Worm (Caenorhabditis elegans) whole organism, L2 larva: Measurements from ENCODE around the gene C01G6.9.

Experiments used
- C34F6.9 ChIP-seq: fragments of 150-350 bp; optimal IDR thresholded peaks from 2 replicates; lab custom pipeline; 2014; ENCODE audit warnings: missing biosample characterization, missing genetic modification characterization
- F13H6.1 ChIP-seq: sonication (generic microtip); optimal IDR thresholded peaks from 2 replicates; lab custom pipeline; 2016; ENCODE audit warnings: missing genetic modification characterization, missing compliant biosample characterization
- R02D3.7 ChIP-seq: fragments of 150-350 bp; optimal IDR thresholded peaks from 2 replicates; lab custom pipeline; 2014; ENCODE audit warnings: missing biosample characterization, missing genetic modification characterization
- Y55F3AM.14 ChIP-seq: fragments of 200-800 bp; sonication (Bioruptor generic); optimal IDR thresholded peaks from 2 replicates; lab custom pipeline; 2018; ENCODE audit warnings: mild to moderate bottlenecking, missing genetic modification characterization, missing compliant biosample characterization
- ZK546.5 ChIP-seq: sonication (generic microtip); optimal IDR thresholded peaks from 2 replicates; lab custom pipeline; 2017; ENCODE audit warnings: missing biosample characterization, missing genetic modification characterization
- alr-1 ChIP-seq: fragments of 150-350 bp; optimal IDR thresholded peaks from 2 replicates; lab custom pipeline; 2014; ENCODE audit warnings: missing biosample characterization, missing genetic modification characterization
- aly-2 ChIP-seq: fragments of 150-350 bp; optimal IDR thresholded peaks from 2 replicates; lab custom pipeline; 2014; ENCODE audit warnings: missing biosample characterization, missing genetic modification characterization
- ama-1 ChIP-seq: fragments of 150-350 bp; optimal IDR thresholded peaks from 2 replicates; lab custom pipeline; 2018; ENCODE audit warnings: inconsistent platforms
- ceh-16 ChIP-seq: fragments of 150-350 bp; optimal IDR thresholded peaks from 2 replicates; lab custom pipeline; 2014; ENCODE audit warnings: missing biosample characterization, missing genetic modification characterization
- ceh-82 ChIP-seq: fragments of 150-350 bp; optimal IDR thresholded peaks from 2 replicates; lab custom pipeline; 2014; ENCODE audit warnings: missing biosample characterization, missing genetic modification characterization
- crh-2 ChIP-seq: sonication (generic microtip); optimal IDR thresholded peaks from 2 replicates; lab custom pipeline; 2017; ENCODE audit warnings: missing biosample characterization, missing genetic modification characterization
- elt-1 ChIP-seq: fragments of 150-350 bp; optimal IDR thresholded peaks from 2 replicates; lab custom pipeline; 2014; ENCODE audit warnings: missing biosample characterization, missing genetic modification characterization
- elt-3 ChIP-seq: sonication (generic microtip); optimal IDR thresholded peaks from 2 replicates; lab custom pipeline; 2017; ENCODE audit warnings: missing biosample characterization, missing genetic modification characterization
- fos-1 ChIP-seq: fragments of 150-350 bp; optimal IDR thresholded peaks from 2 replicates; lab custom pipeline; 2014; ENCODE audit warnings: missing biosample characterization, missing genetic modification characterization
- gmeb-1 ChIP-seq: fragments of 150-350 bp; optimal IDR thresholded peaks from 2 replicates; lab custom pipeline; 2014; ENCODE audit warnings: missing biosample characterization, missing genetic modification characterization
- lin-11 ChIP-seq: fragments of 150-350 bp; sonication (generic microtip); optimal IDR thresholded peaks from 2 replicates; lab custom pipeline; 2014; ENCODE audit warnings: missing biosample characterization, missing genetic modification characterization, inconsistent platforms, mixed read lengths
- lin-13 ChIP-seq: fragments of 150-350 bp; optimal IDR thresholded peaks from 2 replicates; lab custom pipeline; 2014; ENCODE audit warnings: missing biosample characterization, missing genetic modification reagents, missing genetic modification characterization
- lin-39 ChIP-seq: fragments of 150-350 bp; optimal IDR thresholded peaks from 2 replicates; lab custom pipeline; 2014; ENCODE audit warnings: missing biosample characterization, missing genetic modification reagents, missing genetic modification characterization
- lsy-2 ChIP-seq, 2 experiments: fragments of 150-350 bp in 1 of 2; sonication (generic microtip) in 1 of 2; optimal IDR thresholded peaks; 2 replicates each; lab custom pipeline; 2014 to 2017; ENCODE audit warnings: missing biosample characterization in 2 of 2, missing genetic modification characterization in 2 of 2
- mab-5 ChIP-seq: fragments of 150-350 bp; optimal IDR thresholded peaks from 2 replicates; lab custom pipeline; 2014; ENCODE audit warnings: missing biosample characterization, missing genetic modification characterization
- mbf-1 ChIP-seq: sonication (generic microtip); optimal IDR thresholded peaks from 2 replicates; lab custom pipeline; 2017; ENCODE audit warnings: missing biosample characterization, missing genetic modification characterization
- mdl-1 ChIP-seq, 2 experiments: fragments of 150-350 bp in 1 of 2; sonication (generic microtip) in 1 of 2; optimal IDR thresholded peaks; 2 replicates each; lab custom pipeline; 2017; ENCODE audit warnings: missing biosample characterization in 2 of 2, missing genetic modification characterization in 2 of 2
- nhr-10 ChIP-seq: sonication (generic microtip); optimal IDR thresholded peaks from 2 replicates; lab custom pipeline; 2017; ENCODE audit warnings: missing biosample characterization, missing genetic modification characterization
- nhr-11 ChIP-seq: fragments of 150-350 bp; optimal IDR thresholded peaks from 2 replicates; lab custom pipeline; 2014; ENCODE audit warnings: missing biosample characterization, missing genetic modification characterization
- nhr-12 ChIP-seq: fragments of 150-350 bp; optimal IDR thresholded peaks from 2 replicates; lab custom pipeline; 2014; ENCODE audit warnings: missing biosample characterization, missing genetic modification characterization
- nhr-129 ChIP-seq: fragments of 150-350 bp; optimal IDR thresholded peaks from 2 replicates; lab custom pipeline; 2014; ENCODE audit warnings: missing biosample characterization, missing genetic modification characterization
- nhr-23 ChIP-seq: fragments of 150-350 bp; optimal IDR thresholded peaks from 2 replicates; lab custom pipeline; 2014; ENCODE audit warnings: missing biosample characterization, missing genetic modification reagents, missing genetic modification characterization
- nhr-25 ChIP-seq: fragments of 150-350 bp; sonication (generic microtip); optimal IDR thresholded peaks from 3 replicates; lab custom pipeline; 2014; ENCODE audit warnings: missing biosample characterization, missing genetic modification characterization
- nhr-6 ChIP-seq: fragments of 150-350 bp; optimal IDR thresholded peaks from 2 replicates; lab custom pipeline; 2014; ENCODE audit warnings: missing biosample characterization, missing genetic modification characterization
- nhr-77 ChIP-seq: fragments of 150-350 bp; optimal IDR thresholded peaks from 2 replicates; lab custom pipeline; 2014; ENCODE audit warnings: missing biosample characterization, missing genetic modification characterization
- peb-1 ChIP-seq: fragments of 150-350 bp; optimal IDR thresholded peaks from 2 replicates; lab custom pipeline; 2014; ENCODE audit warnings: missing biosample characterization, missing genetic modification characterization
- sem-4 ChIP-seq: fragments of 150-350 bp; optimal IDR thresholded peaks from 2 replicates; lab custom pipeline; 2014; ENCODE audit warnings: missing biosample characterization, missing genetic modification reagents, missing genetic modification characterization
- skn-1 ChIP-seq: sonication (generic microtip); optimal IDR thresholded peaks from 2 replicates; lab custom pipeline; 2017; ENCODE audit warnings: missing biosample characterization, missing genetic modification characterization
- sma-3 ChIP-seq: sonication (generic microtip); optimal IDR thresholded peaks from 2 replicates; lab custom pipeline; 2016; ENCODE audit warnings: missing genetic modification reagents, missing genetic modification characterization, missing compliant biosample characterization
- sma-9 ChIP-seq, 2 experiments: fragments of 150-350 bp in 1 of 2; sonication (generic microtip) in 1 of 2; optimal IDR thresholded peaks; 2 replicates each; lab custom pipeline; 2014 to 2016; ENCODE audit warnings: missing genetic modification characterization in 2 of 2, mild to moderate bottlenecking in 1 of 2, missing biosample characterization in 1 of 2, missing compliant biosample characterization in 1 of 2, missing genetic modification reagents in 1 of 2, moderate library complexity in 1 of 2
- snpc-4 ChIP-seq: fragments of 150-350 bp; optimal IDR thresholded peaks from 2 replicates; lab custom pipeline; 2014; ENCODE audit warnings: missing biosample characterization, missing genetic modification characterization
- unc-39 ChIP-seq: fragments of 150-350 bp; optimal IDR thresholded peaks from 2 replicates; lab custom pipeline; 2014; ENCODE audit warnings: missing biosample characterization, missing genetic modification characterization
- unc-55 ChIP-seq: fragments of 150-350 bp; sonication (generic microtip); optimal IDR thresholded peaks from 3 replicates; lab custom pipeline; 2014; ENCODE audit warnings: missing biosample characterization, missing genetic modification reagents, missing genetic modification characterization
- unc-62 ChIP-seq: fragments of 150-350 bp; optimal IDR thresholded peaks from 2 replicates; lab custom pipeline; 2014; ENCODE audit warnings: missing biosample characterization, missing genetic modification reagents, missing genetic modification characterization
- ztf-1 ChIP-seq: fragments of 200-800 bp; sonication (Bioruptor generic); conservative IDR thresholded peaks from 2 replicates; pipeline ENCODE4 v1.3.6; 2022; ENCODE audit warnings: missing genetic modification characterization, missing compliant biosample characterization
- ztf-11 ChIP-seq: sonication (generic microtip); optimal IDR thresholded peaks from 2 replicates; lab custom pipeline; 2017; ENCODE audit warnings: missing biosample characterization, missing genetic modification characterization
- ztf-4 ChIP-seq: fragments of 150-350 bp; optimal IDR thresholded peaks from 2 replicates; lab custom pipeline; 2014; ENCODE audit warnings: missing biosample characterization, missing genetic modification characterization

The C01G6.9 gene

ce11 chrII:9289127-9289526, 6.5 kb downstream of the C01G6.9 start:
- no peak for TF ChIP-seq alr-1 (tag; lab: Kevin White, UChicago)
- TF ChIP-seq gmeb-1 (tag; lab: Kevin White, UChicago), result no peak
- TF ChIP-seq sem-4, result no peak
- no peak for TF ChIP-seq mbf-1 (tag; lab: Kevin White, UChicago)
- TF ChIP-seq sma-9 (GFP tag; optimal IDR thresholded peaks at IDR 0.05; lab: Kevin White, UChicago), result no peak
- no peak for TF ChIP-seq sma-9 (tag; optimal IDR thresholded peaks at IDR 0.05; lab: Kevin White, UChicago)
- TF ChIP-seq R02D3.7 (tag; lab: Kevin White, UChicago), result no peak
- TF ChIP-seq snpc-4 (tag; lab: Kevin White, UChicago), result no peak
- no peak for TF ChIP-seq lsy-2 (tag; optimal IDR thresholded peaks at IDR 0.05; lab: Kevin White, UChicago)
- no peak for TF ChIP-seq ama-1 (lab: Kevin White, UChicago)
- TF ChIP-seq nhr-10 (tag; lab: Kevin White, UChicago), result no peak

- TF ChIP-seq F13H6.1 (tag; lab: Kevin White, UChicago), result no peak
- TF ChIP-seq nhr-12 (tag; lab: Kevin White, UChicago), result no peak
- no peak for TF ChIP-seq ceh-16 (tag; lab: Kevin White, UChicago)
- no peak for TF ChIP-seq nhr-11
- TF ChIP-seq lsy-2 (tag; optimal IDR thresholded peaks at IDR 0.05; lab: Kevin White, UChicago), result peak in 1 of 2 experiments; percentile 86
- TF ChIP-seq unc-39 (tag; lab: Kevin White, UChicago), result no peak
- no peak for TF ChIP-seq peb-1 (tag; lab: Kevin White, UChicago)
- peak; percentile 3 for TF ChIP-seq nhr-25 (tag; lab: Kevin White, UChicago)
- no peak for TF ChIP-seq ztf-1 (GFP tag; lab: Robert Waterston, UW)
- peak; percentile 6 for TF ChIP-seq fos-1 (tag; lab: Kevin White, UChicago)
- peak; percentile 53 for TF ChIP-seq sma-9 (GFP tag; optimal IDR thresholded peaks at IDR 0.05; lab: Kevin White, UChicago)
- no peak for TF ChIP-seq sma-9 (tag; optimal IDR thresholded peaks at IDR 0.05; lab: Kevin White, UChicago)
- peak; percentile 2 for TF ChIP-seq C34F6.9 (tag; lab: Kevin White, UChicago)
- peak; percentile 11 for TF ChIP-seq lin-13 (GFP tag; lab: Kevin White, UChicago)
- no peak for TF ChIP-seq skn-1 (tag; lab: Kevin White, UChicago)
- TF ChIP-seq sma-3 (GFP tag; lab: Kevin White, UChicago), result no peak
- peak; percentile 66 for TF ChIP-seq unc-55 (GFP tag; lab: Kevin White, UChicago)
- peak; percentile 30 for TF ChIP-seq crh-2 (tag; lab: Kevin White, UChicago)
- peak; percentile 52 for TF ChIP-seq ztf-4 (tag; lab: Kevin White, UChicago)
- TF ChIP-seq ama-1 (lab: Kevin White, UChicago), result peak; percentile 58
- peak; percentile 48 for TF ChIP-seq mab-5
Observed at ce11 chrII:9285171-9286025, 10.2 kb downstream of the C01G6.9 start, which contains the start of gene mtrr-1. Gene mtrr-1 (plus strand): TSS chrII:9285975.

- peak; percentile 44 for TF ChIP-seq sma-9 (GFP tag; optimal IDR thresholded peaks at IDR 0.05; lab: Kevin White, UChicago)
- TF ChIP-seq sma-9 (tag; optimal IDR thresholded peaks at IDR 0.05; lab: Kevin White, UChicago), result no peak
- peak; percentile 51 for TF ChIP-seq skn-1 (tag; lab: Kevin White, UChicago)
- peak; percentile 62 for TF ChIP-seq ama-1 (lab: Kevin White, UChicago)
- TF ChIP-seq lsy-2 (tag; optimal IDR thresholded peaks at IDR 0.05; lab: Kevin White, UChicago), result no peak
- TF ChIP-seq snpc-4 (tag; lab: Kevin White, UChicago), result no peak
- no peak for TF ChIP-seq mab-5
- TF ChIP-seq nhr-77, result no peak
- TF ChIP-seq unc-62, result no peak
- TF ChIP-seq fos-1 (tag; lab: Kevin White, UChicago), result peak; percentile 49
- TF ChIP-seq ZK546.5 (tag; lab: Kevin White, UChicago), result no peak
- no peak for TF ChIP-seq nhr-25 (tag; lab: Kevin White, UChicago)
- TF ChIP-seq nhr-10 (tag; lab: Kevin White, UChicago), result no peak
- TF ChIP-seq peb-1 (tag; lab: Kevin White, UChicago), result peak; percentile 56
- no peak for TF ChIP-seq nhr-11
- TF ChIP-seq ztf-11, result no peak
- peak; percentile 23 for TF ChIP-seq nhr-6
- no peak for TF ChIP-seq ztf-4 (tag; lab: Kevin White, UChicago)
- TF ChIP-seq mdl-1 (tag; optimal IDR thresholded peaks at IDR 0.05; lab: Kevin White, UChicago), result no peak
- no peak for TF ChIP-seq lin-39 (tag; lab: Kevin White, UChicago)
- TF ChIP-seq F13H6.1 (tag; lab: Kevin White, UChicago), result peak; percentile 45
- no peak for TF ChIP-seq elt-1 (tag; lab: Kevin White, UChicago)
- no peak for TF ChIP-seq lin-13 (GFP tag; lab: Kevin White, UChicago)
- TF ChIP-seq mbf-1 (tag; lab: Kevin White, UChicago), result no peak
- no peak for TF ChIP-seq ztf-1 (GFP tag; lab: Robert Waterston, UW)
- TF ChIP-seq Y55F3AM.14, result no peak
- TF ChIP-seq nhr-23, result no peak
- no peak for TF ChIP-seq elt-3 (tag; lab: Kevin White, UChicago)
- TF ChIP-seq aly-2 (tag; lab: Kevin White, UChicago), result no peak
- peak; percentile 13 for TF ChIP-seq nhr-129 (tag; lab: Kevin White, UChicago)
- no peak for TF ChIP-seq sem-4
- TF ChIP-seq ceh-82 (tag; lab: Kevin White, UChicago), result no peak
- no peak for TF ChIP-seq gmeb-1 (tag; lab: Kevin White, UChicago)
- TF ChIP-seq unc-55 (GFP tag; lab: Kevin White, UChicago), result no peak
- TF ChIP-seq crh-2 (tag; lab: Kevin White, UChicago), result peak; percentile 32
- TF ChIP-seq lin-11 (tag; lab: Kevin White, UChicago), result no peak
Observed at ce11 chrII:9284358-9285170, 11.1 kb downstream of the C01G6.9 start.
